Fruit fly (Drosophila melanogaster): Measurements from ENCODE around the gene Or71a.
A peak's percentile ranks its signal among the peaks of the same experiment; 100 is the strongest.

Gene Or71a

dm6 chr3L:15079278-15079677 lies 1.0 kb upstream of the Or71a start (continued):
- TF ChIP-seq CG16815 (GFP tag; optimal IDR thresholded peaks at IDR 0.05) (no peak), CG6813 (GFP tag; optimal IDR thresholded peaks at IDR 0.05) (peak; percentile 18), fd3F (GFP tag; optimal IDR thresholded peaks at IDR 0.05) (no peak), HmgD (GFP tag; optimal IDR thresholded peaks at IDR 0.05) (no peak), NC2β (GFP tag; optimal IDR thresholded peaks at IDR 0.05) (no peak), Trl (optimal IDR thresholded peaks at IDR 0.05) (peak; percentile 91 to 93), Trl (GFP tag; optimal IDR thresholded peaks at IDR 0.05) (peak; percentile 61), amos (GFP tag; IDR thresholded peaks at IDR 0.05; ENCODE audit: partially characterized antibody) (peak; percentile 47; the same call in 1 of the 2 replicates), CG14014 (GFP tag; IDR thresholded peaks at IDR 0.05) (peak; percentile 24; the same call in 1 of the 2 replicates), Ada2b (GFP tag; IDR thresholded peaks at IDR 0.05) (0 out of 2 replicates have a peak, but pooled peaks have one; percentile 14), bcd (GFP tag; optimal IDR thresholded peaks at IDR 0.05) (peak; percentile 10), zf30C (GFP tag; optimal IDR thresholded peaks at IDR 0.05) (no peak), CG14965 (GFP tag; optimal IDR thresholded peaks at IDR 0.05; ENCODE audit: borderline replicate concordance) (no peak), HLH4C (GFP tag; IDR thresholded peaks at IDR 0.05; ENCODE audit: partially characterized antibody) (peak; percentile 24; the same call in 1 of the 3 replicates), CG31365 (tag; optimal IDR thresholded peaks at IDR 0.05) (peak; percentile 97), Dfd (GFP tag; optimal IDR thresholded peaks at IDR 0.05) (peak in 1 of 2 experiments; percentile 53), Jarid2 (GFP tag; optimal IDR thresholded peaks at IDR 0.05) (peak; percentile 93), CG13894 (tag; optimal IDR thresholded peaks at IDR 0.05) (no peak), CG11247 (GFP tag; IDR thresholded peaks at IDR 0.05) (no peak), Dp (GFP tag; optimal IDR thresholded peaks at IDR 0.05) (peak; percentile 3), chinmo (GFP tag; IDR thresholded peaks at IDR 0.05; ENCODE audit: partially characterized antibody) (peak; percentile 86; the same call in 1 of the 4 replicates), stwl (tag; optimal IDR thresholded peaks at IDR 0.05) (peak; percentile 33), chm (GFP tag; IDR thresholded peaks at IDR 0.05) (peak; percentile 50; the same call in 1 of the 2 replicates), CG4730 (GFP tag; IDR thresholded peaks at IDR 0.05) (no peak), Stat92E (GFP tag; optimal IDR thresholded peaks at IDR 0.05) (peak in 1 of 3 experiments; percentile 9), Doc2 (GFP tag; IDR thresholded peaks at IDR 0.05) (no peak), CG13287 (GFP tag; IDR thresholded peaks at IDR 0.05; ENCODE audit: partially characterized antibody) (peak; percentile 43; the same call in 1 of the 2 replicates), CG12744 (GFP tag; optimal IDR thresholded peaks at IDR 0.05) (no peak), D (optimal IDR thresholded peaks at IDR 0.05) (no peak), D (GFP tag; optimal IDR thresholded peaks at IDR 0.05) (no peak), CG17568 (GFP tag; optimal IDR thresholded peaks at IDR 0.05) (no peak), Spps (tag; optimal IDR thresholded peaks at IDR 0.05) (no peak), sug (tag; optimal IDR thresholded peaks at IDR 0.05) (peak; percentile 9), ac (GFP tag; optimal IDR thresholded peaks at IDR 0.05) (no peak), yki (optimal IDR thresholded peaks at IDR 0.05) (peak; percentile 56), CG2678 (tag; optimal IDR thresholded peaks at IDR 0.05) (no peak), Scr (GFP tag; IDR thresholded peaks at IDR 0.05; ENCODE audit: partially characterized antibody) (peak; percentile 15; the same call in 1 of the 2 replicates), Poxn (GFP tag; IDR thresholded peaks at IDR 0.05) (no peak), slbo (GFP tag; IDR thresholded peaks at IDR 0.05) (peak; percentile 30; the same call in 1 of the 2 replicates), CG9876 (GFP tag; optimal IDR thresholded peaks at IDR 0.05) (no peak), Pdp1 (GFP tag; optimal IDR thresholded peaks at IDR 0.05) (peak in 1 of 2 experiments; percentile 44), Opbp (GFP tag; IDR thresholded peaks at IDR 0.05; ENCODE audit: partially characterized antibody) (0 out of 3 replicates have a peak, but pooled peaks have one; percentile 39), Kr (GFP tag; optimal IDR thresholded peaks at IDR 0.05) (no peak), CG11504 (tag; optimal IDR thresholded peaks at IDR 0.05) (peak; percentile 54), bbx (GFP tag; IDR thresholded peaks at IDR 0.05; ENCODE audit: partially characterized antibody) (peak; percentile 42), tio (GFP tag; optimal IDR thresholded peaks at IDR 0.05) (no peak), CG8290 (GFP tag; optimal IDR thresholded peaks at IDR 0.05) (peak; percentile 14), CG8290 (tag; optimal IDR thresholded peaks at IDR 0.05) (no peak), dmrt11E (tag; optimal IDR thresholded peaks at IDR 0.05) (no peak), lmd (GFP tag; IDR thresholded peaks at IDR 0.05) (no peak)
